Worm (Caenorhabditis elegans): ENCODE measurements around the gene F59B10.6.

Gene F59B10.6

ce11 chrII:10524374-10524773 lies at the start of gene F59B10.6:
F59B10.6 (minus strand) TSS chrII:10524474.
- no peak for TF ChIP-seq nfya-2 (GFP tag; IDR thresholded peaks at IDR 0.05)
- TF ChIP-seq F49E8.2 (tag; optimal IDR thresholded peaks at IDR 0.05; ENCODE audit: insufficient read depth): no peak
- TF ChIP-seq mel-28 (tag; optimal IDR thresholded peaks at IDR 0.05; ENCODE audit: borderline replicate concordance): no peak
- TF ChIP-seq ZK185.1 (tag; optimal IDR thresholded peaks at IDR 0.05; ENCODE audit: poor library complexity, severe bottlenecking): no peak
- no peak for TF ChIP-seq unc-130 (GFP tag; optimal IDR thresholded peaks at IDR 0.05)
- no peak for TF ChIP-seq rpc-1 (optimal IDR thresholded peaks at IDR 0.05)
- no peak for TF ChIP-seq rpc-1 (tag; optimal IDR thresholded peaks at IDR 0.05)
- TF ChIP-seq egrh-3 (GFP tag; IDR thresholded peaks at IDR 0.05): no peak
- TF ChIP-seq hmg-1.2 (GFP tag; IDR thresholded peaks at IDR 0.05): no peak
- TF ChIP-seq F22D6.2 (tag; optimal IDR thresholded peaks at IDR 0.05): no peak
- TF ChIP-seq nhr-90 (tag; optimal IDR thresholded peaks at IDR 0.05): no peak
- no peak for TF ChIP-seq gei-17 (GFP tag; optimal IDR thresholded peaks at IDR 0.05)
- no peak for TF ChIP-seq F39B2.1 (GFP tag; IDR thresholded peaks at IDR 0.05)
- no peak for TF ChIP-seq Y67H2A.10 (GFP tag; conservative IDR thresholded peaks at IDR 0.05)
- no peak for TF ChIP-seq ets-4 (GFP tag; optimal IDR thresholded peaks at IDR 0.05)
- no peak for TF ChIP-seq lin-35 (GFP tag; optimal IDR thresholded peaks at IDR 0.05)
- no peak for TF ChIP-seq rec-8 (tag; optimal IDR thresholded peaks at IDR 0.05)

- no peak for TF ChIP-seq madf-6 (GFP tag; IDR thresholded peaks at IDR 0.05)
- no peak for TF ChIP-seq bed-1 (GFP tag; IDR thresholded peaks at IDR 0.05)
- TF ChIP-seq die-1 (tag; optimal IDR thresholded peaks at IDR 0.05): no peak
- no peak for TF ChIP-seq snpc-4 (GFP tag; optimal IDR thresholded peaks at IDR 0.05)
- TF ChIP-seq snpc-4 (tag; optimal IDR thresholded peaks at IDR 0.05): no peak
- TF ChIP-seq ztf-22 (GFP tag; optimal IDR thresholded peaks at IDR 0.05): no peak
- TF ChIP-seq ZK185.1 (tag; optimal IDR thresholded peaks at IDR 0.05; ENCODE audit: poor library complexity, severe bottlenecking): no peak
- TF ChIP-seq unc-130 (GFP tag; optimal IDR thresholded peaks at IDR 0.05): no peak
- TF ChIP-seq rcor-1 (GFP tag; IDR thresholded peaks at IDR 0.05): no peak
- TF ChIP-seq madf-10 (tag; optimal IDR thresholded peaks at IDR 0.05): no peak
- TF ChIP-seq madf-3 (GFP tag; IDR thresholded peaks at IDR 0.05): no peak
- TF ChIP-seq ztf-25 (GFP tag; IDR thresholded peaks at IDR 0.05): no peak
- TF ChIP-seq F22D6.2 (tag; optimal IDR thresholded peaks at IDR 0.05): no peak
- TF ChIP-seq lag-1 (GFP tag; IDR thresholded peaks at IDR 0.05): no peak
- no peak for TF ChIP-seq tbp1 (GFP tag; optimal IDR thresholded peaks at IDR 0.05)
- no peak for TF ChIP-seq T26A5.8 (tag; optimal IDR thresholded peaks at IDR 0.05)
- no peak for TF ChIP-seq F52B5.7 (tag; optimal IDR thresholded peaks at IDR 0.05)
- no peak for TF ChIP-seq D2030.7 (GFP tag; IDR thresholded peaks at IDR 0.05)
- TF ChIP-seq F39B2.1 (GFP tag; IDR thresholded peaks at IDR 0.05): no peak
These were observed 47.7 kb upstream of the F59B10.6 start, which contains the start of gene C06A1.3 for ce11 chrII:10571967-10572366. C06A1.3 (plus strand) TSS chrII:10572267.

- TF ChIP-seq ceh-100 (GFP tag; IDR thresholded peaks at IDR 0.05): no peak
- no peak for TF ChIP-seq tlf-1 (GFP tag; optimal IDR thresholded peaks at IDR 0.05)
These were observed 46.0 kb upstream of the F59B10.6 start, which contains the start of gene txt-13 for ce11 chrII:10570302-10570701. txt-13 (plus strand) TSS chrII:10570602.

- TF ChIP-seq zfh-2 (GFP tag; conservative IDR thresholded peaks at IDR 0.05) (no peak), xnd-1 (tag; optimal IDR thresholded peaks at IDR 0.05) (no peak), F55B11.4 (tag; optimal IDR thresholded peaks at IDR 0.05; ENCODE audit: borderline replicate concordance, insufficient read depth) (no peak), attf-5 (GFP tag; optimal IDR thresholded peaks at IDR 0.05) (no peak), Y53F4B.3 (GFP tag; IDR thresholded peaks at IDR 0.05) (no peak), egrh-3 (GFP tag; IDR thresholded peaks at IDR 0.05) (no peak), F22D6.2 (tag; optimal IDR thresholded peaks at IDR 0.05) (no peak), mcd-1 (GFP tag; IDR thresholded peaks at IDR 0.05) (no peak), ceh-40 (GFP tag; IDR thresholded peaks at IDR 0.05) (no peak), ama-1 (optimal IDR thresholded peaks at IDR 0.05) (no peak), ama-1 (GFP tag; optimal IDR thresholded peaks at IDR 0.05) (no peak), ztf-6 (GFP tag; IDR thresholded peaks at IDR 0.05) (no peak), ekl-4 (GFP tag; IDR thresholded peaks at IDR 0.05) (no peak), rec-8 (tag; optimal IDR thresholded peaks at IDR 0.05) (no peak), C17E4.6 (GFP tag; IDR thresholded peaks at IDR 0.05) (no peak), unc-62 (GFP tag; optimal IDR thresholded peaks at IDR 0.05) (no peak)
These were observed 45.2 kb upstream of the F59B10.6 start for ce11 chrII:10569498-10569897.

Data from whole organism, young adult.